Worm (Caenorhabditis elegans): Measurements from ENCODE around the gene lipl-1.

DNA sequence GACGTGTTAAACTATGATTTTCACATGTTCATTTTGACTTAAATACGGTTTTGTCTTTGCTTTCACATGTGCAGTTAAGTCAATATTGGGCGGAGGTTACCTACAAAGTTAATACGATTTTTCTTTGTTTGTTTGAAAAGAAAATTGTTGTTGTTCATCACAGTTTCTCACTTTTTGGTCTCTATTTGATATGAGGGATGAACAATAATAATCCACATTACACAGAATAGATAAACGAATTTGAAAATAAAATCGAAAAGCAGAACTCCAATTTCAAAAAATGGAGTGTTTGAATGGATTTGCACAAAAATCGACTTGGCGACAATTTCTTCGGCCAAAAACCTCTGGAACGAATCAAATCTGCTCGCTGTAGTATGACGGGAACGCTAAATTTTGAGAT, 13.1 kb upstream of the lipl-1 start, which contains the start of gene ttr-29:
- TF ChIP-seq blmp-1 (tag; optimal IDR thresholded peaks at IDR 0.05) (no peak), nhr-28 (tag; optimal IDR thresholded peaks at IDR 0.05) (no peak), lsy-2 (tag; optimal IDR thresholded peaks at IDR 0.05) (no peak), elt-1 (tag; optimal IDR thresholded peaks at IDR 0.05; ENCODE audit: borderline replicate concordance, insufficient read depth) (no peak), mep-1 (tag; optimal IDR thresholded peaks at IDR 0.05) (no peak), unc-62 (GFP tag; optimal IDR thresholded peaks at IDR 0.05) (no peak), lin-13 (tag; optimal IDR thresholded peaks at IDR 0.05) (no peak), ztf-11 (tag; optimal IDR thresholded peaks at IDR 0.05) (no peak)

All from whole organism, mixed stage, embryonic.